Fruit fly (Drosophila melanogaster) whole organism: ENCODE measurements around the gene RpL22.

Source experiments
- CG8478 ChIP-seq: fragments of >200 bp; optimal IDR thresholded peaks from 2 replicates; lab custom pipeline; 2018; ENCODE audit warnings: inconsistent platforms
- Dll ChIP-seq: fragments of >200 bp; optimal IDR thresholded peaks from 2 replicates; lab custom pipeline; 2017
- EcR ChIP-seq, 2 experiments: fragments of >200 bp; optimal IDR thresholded peaks; 2 replicates each; lab custom pipeline; 2017; ENCODE audit warnings: missing biosample characterization in 2 of 2, missing genetic modification characterization in 2 of 2, missing genetic modification reagents in 2 of 2
- pan ChIP-seq: fragments of >200 bp; optimal IDR thresholded peaks from 2 replicates; lab custom pipeline; 2017
- psq ChIP-seq: fragments of >200 bp; optimal IDR thresholded peaks from 2 replicates; lab custom pipeline; 2017
- usp ChIP-seq: fragments of >200 bp; optimal IDR thresholded peaks from 2 replicates; lab custom pipeline; 2017; ENCODE audit warnings: missing biosample characterization, missing genetic modification characterization, mixed read lengths

RpL22 gene

DNA sequence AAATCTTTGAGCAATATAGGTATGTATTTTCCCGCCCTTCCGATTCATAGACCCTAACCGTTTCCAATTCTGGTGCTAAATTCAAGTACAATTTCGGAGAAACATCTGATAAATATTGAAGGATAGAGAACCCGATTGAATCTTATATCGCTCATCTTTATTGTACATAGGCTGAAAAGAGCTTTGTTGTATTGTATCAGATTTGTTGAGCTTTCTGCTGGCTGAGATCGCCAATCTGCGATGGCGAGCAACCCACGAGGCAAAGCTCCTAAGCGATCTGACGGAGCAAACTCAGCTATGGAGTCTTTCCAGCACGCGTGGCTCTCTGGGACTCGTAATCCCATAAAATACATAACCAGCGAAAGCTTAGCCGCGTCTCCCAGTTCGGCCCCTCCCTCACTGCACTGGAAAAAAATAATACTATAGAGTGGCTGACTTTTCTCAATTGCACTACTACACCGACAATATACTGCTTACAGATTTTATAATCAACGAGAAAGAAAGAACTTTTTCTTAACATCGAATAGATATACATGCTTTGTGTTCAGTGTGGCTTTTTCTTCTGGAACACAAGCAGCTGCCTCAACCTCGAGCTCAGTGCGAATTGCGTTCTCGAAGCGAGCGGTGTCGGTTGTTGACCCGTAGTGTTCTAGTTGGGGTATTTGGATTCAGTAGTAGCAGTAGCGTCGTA is 9.1 kb downstream of the RpL22 start:
- TF ChIP-seq Dll (lab: Kevin White, UChicago) = no peak
- TF ChIP-seq CG8478 (lab: Kevin White, UChicago) = no peak
- TF ChIP-seq usp (GFP tag; lab: Kevin White, UChicago) = no peak
- TF ChIP-seq EcR (GFP tag; optimal IDR thresholded peaks at IDR 0.05; lab: Kevin White, UChicago) = peak in 1 of 2 experiments; percentile 73
- TF ChIP-seq psq (lab: Kevin White, UChicago) = no peak

DNA sequence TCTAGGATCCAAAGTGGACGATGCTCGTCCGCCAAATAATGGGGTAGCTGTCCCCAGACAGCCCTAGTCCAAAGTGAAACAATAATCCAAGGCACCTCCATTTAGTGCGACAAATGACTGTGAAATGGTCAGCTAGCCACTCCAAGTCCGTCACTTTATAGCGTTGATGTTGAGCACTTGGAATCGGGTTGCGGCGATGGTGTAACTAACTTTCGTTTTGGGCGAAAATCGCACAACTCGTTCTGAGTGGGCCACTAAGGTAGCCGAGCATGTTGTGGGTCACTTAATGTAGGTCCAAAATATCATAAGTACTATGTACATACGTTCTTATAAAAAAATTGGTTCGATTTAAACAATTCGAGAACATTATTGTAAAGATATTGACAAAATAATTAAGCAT is 11.4 kb downstream of the RpL22 start, which contains the start of gene CG13361:
Gene CG13361, minus strand, starts transcription at position 101 of the 400 bp plus-strand sequence.
- TF ChIP-seq EcR (GFP tag; optimal IDR thresholded peaks at IDR 0.05; lab: Kevin White, UChicago) (no peak), psq (lab: Kevin White, UChicago) (no peak), Dll (lab: Kevin White, UChicago) (no peak), CG8478 (lab: Kevin White, UChicago) (no peak), usp (GFP tag; lab: Kevin White, UChicago) (no peak), pan (lab: Kevin White, UChicago) (no peak)

DNA sequence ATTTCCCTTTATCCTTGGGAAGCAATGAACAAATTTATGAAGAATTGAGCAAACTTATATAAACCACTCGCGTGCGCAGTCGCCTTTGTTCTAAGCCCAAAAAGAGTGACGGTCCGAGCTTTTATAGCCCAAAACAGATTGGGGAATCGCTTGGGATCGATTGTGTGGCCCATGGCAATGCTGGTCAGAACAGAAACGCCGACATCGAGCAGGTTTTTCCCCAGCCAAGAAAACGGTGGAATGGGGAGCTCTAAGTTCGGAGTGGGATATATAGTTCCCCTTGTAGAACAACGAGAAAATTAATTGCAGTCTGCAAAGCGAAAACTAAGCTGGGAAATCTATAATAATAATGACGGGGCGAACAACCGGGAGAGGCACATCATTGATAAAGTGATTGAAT is 13.7 kb downstream of the RpL22 start, which contains the start of gene CG13362:
Gene CG13362, minus strand, starts transcription at position 101 of the 400 bp plus-strand sequence.
- TF ChIP-seq CG8478 (lab: Kevin White, UChicago) (no peak), EcR (GFP tag; optimal IDR thresholded peaks at IDR 0.05; lab: Kevin White, UChicago) (no peak), Dll (lab: Kevin White, UChicago) (no peak), pan (lab: Kevin White, UChicago) (no peak), psq (lab: Kevin White, UChicago) (no peak), usp (GFP tag; lab: Kevin White, UChicago) (no peak)

dm6 chrX:750047-750446 is 14.9 kb downstream of the RpL22 start, which contains the start of gene CG5254:
Gene CG5254 (plus strand): TSS chrX:750347.
- TF ChIP-seq EcR (GFP tag; optimal IDR thresholded peaks at IDR 0.05; lab: Kevin White, UChicago) (no peak), CG8478 (lab: Kevin White, UChicago) (no peak), Dll (lab: Kevin White, UChicago) (no peak), pan (lab: Kevin White, UChicago) (no peak), usp (GFP tag; lab: Kevin White, UChicago) (no peak), psq (lab: Kevin White, UChicago) (no peak)

DNA sequence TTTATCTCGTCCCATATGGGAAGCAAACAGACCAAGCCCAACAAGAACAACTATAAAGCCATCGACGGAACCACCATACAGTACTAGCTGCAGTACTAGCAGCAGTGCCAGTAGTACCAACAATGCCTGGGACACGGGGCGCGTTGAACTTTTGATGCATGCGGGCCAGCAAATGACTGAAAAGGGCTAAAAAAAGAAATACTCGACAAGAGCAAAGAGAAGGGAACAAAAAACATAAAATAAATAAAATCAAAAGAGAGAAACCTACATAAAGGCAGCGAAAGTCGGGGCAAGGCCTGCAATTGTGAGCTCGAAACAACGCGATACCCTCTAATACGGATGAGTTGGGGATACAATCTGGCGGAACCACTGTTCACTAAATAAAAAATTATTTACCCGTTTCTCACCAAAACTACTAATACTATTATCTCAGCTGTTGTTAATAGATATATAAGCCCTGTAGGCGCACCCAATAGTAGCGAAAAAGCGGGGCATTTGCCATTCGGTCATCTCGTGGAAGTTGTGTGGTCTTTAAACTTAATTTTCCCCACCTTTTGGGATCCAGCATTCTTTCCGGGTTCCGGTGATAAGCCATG is 25.2 kb downstream of the RpL22 start:
- peak; percentile 55 for TF ChIP-seq pan (lab: Kevin White, UChicago)
- no peak for TF ChIP-seq CG8478 (lab: Kevin White, UChicago)

DNA sequence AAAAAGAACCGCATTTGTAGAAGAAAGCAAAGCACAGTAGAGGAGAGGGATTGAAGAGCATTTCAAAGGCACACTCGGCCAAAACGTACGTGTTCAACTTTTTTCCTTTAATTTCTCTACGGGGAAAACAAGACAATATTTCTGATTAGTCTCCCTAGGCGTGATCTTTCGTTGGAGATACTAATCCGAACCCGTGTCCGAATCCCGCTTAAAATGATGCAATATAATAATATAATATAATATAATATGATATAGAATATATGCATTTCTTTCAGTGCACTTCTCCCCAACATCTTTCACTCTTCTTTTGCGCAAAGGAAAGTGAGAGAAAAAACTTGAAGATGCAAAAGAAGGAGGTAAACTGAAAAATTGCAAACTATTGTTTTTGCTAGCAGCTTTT is 40.4 kb downstream of the RpL22 start:
- TF ChIP-seq pan (lab: Kevin White, UChicago) = no peak
- TF ChIP-seq usp (GFP tag; lab: Kevin White, UChicago) = no peak
- no peak for TF ChIP-seq CG8478 (lab: Kevin White, UChicago)
- no peak for TF ChIP-seq psq (lab: Kevin White, UChicago)
- TF ChIP-seq Dll (lab: Kevin White, UChicago) = no peak
- no peak for TF ChIP-seq EcR (GFP tag; optimal IDR thresholded peaks at IDR 0.05; lab: Kevin White, UChicago)

DNA sequence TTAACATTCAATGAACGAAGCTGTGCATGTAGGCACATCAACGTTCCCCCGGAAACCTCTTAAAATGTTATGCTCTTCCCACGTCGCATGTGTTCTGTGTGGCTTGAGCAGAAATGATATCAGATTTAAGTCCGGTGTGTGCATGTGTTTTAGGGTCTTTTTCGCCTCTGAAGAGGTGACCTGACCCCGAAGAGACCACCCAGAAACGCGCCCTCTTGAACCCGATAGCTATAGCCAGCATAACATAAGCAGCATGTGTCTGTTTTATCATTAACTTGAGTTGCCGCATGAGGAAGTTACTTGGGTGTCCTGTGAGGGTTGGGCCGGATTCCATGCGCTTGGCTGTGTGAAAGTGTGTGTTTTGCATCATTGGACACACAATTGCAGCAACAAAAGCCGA is 46.0 kb downstream of the RpL22 start:
- TF ChIP-seq Dll (lab: Kevin White, UChicago) (no peak), pan (lab: Kevin White, UChicago) (no peak), CG8478 (lab: Kevin White, UChicago) (no peak), EcR (GFP tag; optimal IDR thresholded peaks at IDR 0.05; lab: Kevin White, UChicago) (no peak), psq (lab: Kevin White, UChicago) (no peak), usp (GFP tag; lab: Kevin White, UChicago) (no peak)

- TF ChIP-seq EcR (GFP tag; optimal IDR thresholded peaks at IDR 0.05; lab: Kevin White, UChicago) (no peak), Dll (lab: Kevin White, UChicago) (no peak), usp (GFP tag; lab: Kevin White, UChicago) (no peak)
Observed at dm6 chrX:717893-718292, 47.0 kb downstream of the RpL22 start.

DNA sequence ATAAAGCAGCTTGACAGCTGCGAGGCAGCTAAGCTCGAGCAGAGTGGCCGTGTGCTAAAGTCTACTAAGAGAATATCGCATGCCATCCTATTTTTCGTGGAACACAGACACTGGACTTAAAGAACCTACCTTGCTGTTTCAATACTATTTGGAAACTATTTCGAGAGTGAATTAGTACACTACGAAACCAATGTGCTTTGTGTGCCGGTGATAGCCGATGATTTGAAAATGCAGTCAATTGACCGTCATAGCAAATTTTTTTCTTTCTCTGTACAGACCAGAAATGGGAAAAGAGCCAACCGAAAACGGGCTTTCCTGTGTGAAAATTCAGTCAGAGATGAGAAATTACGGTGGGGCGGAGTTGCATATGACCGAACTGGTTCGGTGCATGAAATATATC is 49.5 kb downstream of the RpL22 start:
- TF ChIP-seq EcR (GFP tag; optimal IDR thresholded peaks at IDR 0.05; lab: Kevin White, UChicago) (no peak), pan (lab: Kevin White, UChicago) (no peak), Dll (lab: Kevin White, UChicago) (no peak), CG8478 (lab: Kevin White, UChicago) (no peak), psq (lab: Kevin White, UChicago) (no peak), usp (GFP tag; lab: Kevin White, UChicago) (no peak)

DNA sequence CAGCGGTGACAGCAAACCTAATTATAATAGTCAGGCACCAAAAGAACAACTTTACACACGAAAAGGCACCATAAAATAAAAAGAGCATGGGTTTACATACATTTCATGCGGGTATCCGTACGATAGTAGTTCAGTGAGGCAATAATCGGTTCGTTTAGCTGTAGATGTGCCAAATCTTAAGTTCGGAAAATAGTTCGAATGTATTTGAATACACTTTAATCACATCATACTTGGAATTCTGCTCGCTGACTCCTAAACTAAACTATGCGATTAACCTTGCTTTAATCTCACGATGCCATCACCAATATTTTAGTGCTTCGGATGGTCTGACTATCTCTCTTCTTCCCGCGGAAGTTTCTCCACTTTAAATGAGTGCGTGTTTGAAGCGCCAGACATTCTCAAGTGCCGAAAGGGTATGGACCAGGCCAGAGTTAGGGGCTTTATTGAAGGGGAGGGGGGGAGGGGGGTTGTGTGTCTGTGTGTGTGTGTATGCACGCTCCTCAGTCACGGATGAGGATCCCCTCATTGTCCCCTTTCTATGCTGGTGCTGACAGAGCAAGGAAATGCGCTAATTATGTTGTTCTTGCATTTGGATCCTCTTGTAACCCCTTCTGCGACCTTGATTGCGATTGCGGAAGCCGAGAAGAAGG is 51.6 kb downstream of the RpL22 start:
- TF ChIP-seq CG8478 (lab: Kevin White, UChicago) = no peak
- no peak for TF ChIP-seq Dll (lab: Kevin White, UChicago)
- no peak for TF ChIP-seq pan (lab: Kevin White, UChicago)
- TF ChIP-seq EcR (GFP tag; optimal IDR thresholded peaks at IDR 0.05; lab: Kevin White, UChicago) = no peak
- TF ChIP-seq usp (GFP tag; lab: Kevin White, UChicago) = no peak
- no peak for TF ChIP-seq psq (lab: Kevin White, UChicago)
